Worm (Caenorhabditis elegans) whole organism, L4 larva: Measurements from ENCODE around the gene F47B8.8.

Experiments used
- D1046.2 ChIP-seq: fragments of 200-800 bp; sonication (Bioruptor generic); IDR thresholded peaks from 2 replicates; pipeline ENCODE4 v1.3.6; 2022; ENCODE audit warnings: missing genetic modification characterization, missing compliant biosample characterization
- F10B5.3 ChIP-seq: sonication (generic microtip); optimal IDR thresholded peaks from 2 replicates; lab custom pipeline; 2016; ENCODE audit warnings: mild to moderate bottlenecking, missing genetic modification characterization, missing compliant biosample characterization
- F49E8.2 ChIP-seq: sonication (generic microtip); optimal IDR thresholded peaks from 2 replicates; lab custom pipeline; 2016; ENCODE audit warnings: missing compliant biosample characterization, mild to moderate bottlenecking, missing genetic modification characterization, borderline replicate concordance
- T20F7.1 ChIP-seq: fragments of 200-800 bp; sonication (Bioruptor generic); optimal IDR thresholded peaks from 2 replicates; lab custom pipeline; 2018; ENCODE audit warnings: mild to moderate bottlenecking, missing genetic modification characterization, missing compliant biosample characterization
- Y105C5A.15 ChIP-seq: fragments of 200-800 bp; sonication (Bioruptor generic); IDR thresholded peaks from 2 replicates; pipeline ENCODE4 v1.3.6; 2022; ENCODE audit warnings: missing genetic modification characterization, missing compliant biosample characterization
- aly-2 ChIP-seq: sonication (generic microtip); optimal IDR thresholded peaks from 2 replicates; lab custom pipeline; 2018; ENCODE audit warnings: missing biosample characterization, missing genetic modification characterization
- ces-1 ChIP-seq: fragments of 150-350 bp; sonication (generic microtip); optimal IDR thresholded peaks from 4 replicates; lab custom pipeline; 2014; ENCODE audit warnings: missing biosample characterization, missing genetic modification reagents, missing genetic modification characterization
- daf-16 ChIP-seq, 3 experiments: sonication (generic microtip); optimal IDR thresholded peaks; 2 replicates each; lab custom pipeline; 2016 to 2017; ENCODE audit warnings: missing genetic modification characterization in 3 of 3, missing genetic modification reagents in 3 of 3, mild to moderate bottlenecking in 2 of 3, missing compliant biosample characterization in 2 of 3, missing biosample characterization in 1 of 3, moderate library complexity in 1 of 3
- dmd-9 ChIP-seq: fragments of 200-800 bp; sonication (Bioruptor generic); IDR thresholded peaks from 2 replicates; pipeline ENCODE4 v1.3.6; 2022; ENCODE audit warnings: missing genetic modification reagents, missing genetic modification characterization, missing compliant biosample characterization
- egl-27 ChIP-seq: sonication (generic microtip); optimal IDR thresholded peaks from 3 replicates; lab custom pipeline; 2017; ENCODE audit warnings: missing biosample characterization, missing genetic modification reagents, missing genetic modification characterization
- fos-1 ChIP-seq: fragments of 150-350 bp; optimal IDR thresholded peaks from 2 replicates; lab custom pipeline; 2014; ENCODE audit warnings: missing biosample characterization, missing genetic modification characterization
- gei-8 ChIP-seq: fragments of 200-800 bp; sonication (Bioruptor generic); optimal IDR thresholded peaks from 2 replicates; lab custom pipeline; 2018; ENCODE audit warnings: mild to moderate bottlenecking, missing genetic modification characterization, missing compliant biosample characterization
- hif-1 ChIP-seq, 2 experiments: sonication (generic microtip); optimal IDR thresholded peaks; 2 replicates each; lab custom pipeline; 2016 to 2017; ENCODE audit warnings: missing compliant biosample characterization in 2 of 2, missing genetic modification characterization in 2 of 2, missing genetic modification reagents in 2 of 2, missing genotype in 2 of 2, mild to moderate bottlenecking in 1 of 2
- hlh-11 ChIP-seq: fragments of 200-800 bp; sonication (Bioruptor generic); optimal IDR thresholded peaks from 2 replicates; lab custom pipeline; 2018; ENCODE audit warnings: mild to moderate bottlenecking, missing genetic modification characterization, missing compliant biosample characterization
- hlh-30 ChIP-seq: sonication (generic microtip); optimal IDR thresholded peaks from 2 replicates; lab custom pipeline; 2017; ENCODE audit warnings: antibody characterized with exemption, mild to moderate bottlenecking, missing genetic modification characterization, missing compliant biosample characterization; ENCODE audit not compliant: insufficient read depth
- jun-1 ChIP-seq: fragments of 150-350 bp; optimal IDR thresholded peaks from 2 replicates; lab custom pipeline; 2014; ENCODE audit warnings: missing biosample characterization, missing genetic modification reagents, missing genetic modification characterization
- lim-7 ChIP-seq: fragments of 200-800 bp; sonication (Bioruptor generic); IDR thresholded peaks from 2 replicates; pipeline ENCODE4 v1.3.6; 2022; ENCODE audit warnings: missing genetic modification characterization, missing compliant biosample characterization
- lin-13 ChIP-seq: fragments of 150-350 bp; optimal IDR thresholded peaks from 2 replicates; lab custom pipeline; 2014; ENCODE audit warnings: missing biosample characterization, missing genetic modification reagents, missing genetic modification characterization
- lin-38 ChIP-seq: fragments of 200-800 bp; sonication (Bioruptor generic); IDR thresholded peaks from 2 replicates; pipeline ENCODE4 v1.3.6; 2022; ENCODE audit warnings: missing genetic modification reagents, missing genetic modification characterization, missing compliant biosample characterization
- lin-39 ChIP-seq: fragments of 150-350 bp; optimal IDR thresholded peaks from 2 replicates; lab custom pipeline; 2014; ENCODE audit warnings: missing biosample characterization, missing genetic modification reagents, missing genetic modification characterization
- mdl-1 ChIP-seq, 2 experiments: fragments of 150-350 bp in 1 of 2; sonication (generic microtip) in 1 of 2; optimal IDR thresholded peaks; 2 replicates each; lab custom pipeline; 2014 to 2017; ENCODE audit warnings: missing biosample characterization in 2 of 2, missing genetic modification characterization in 2 of 2
- mes-2 ChIP-seq: sonication (generic microtip); optimal IDR thresholded peaks from 2 replicates; lab custom pipeline; 2016; ENCODE audit warnings: missing genotype, mild to moderate bottlenecking, missing genetic modification characterization, missing compliant biosample characterization; ENCODE audit not compliant: poor library complexity, severe bottlenecking
- mxl-2 ChIP-seq: fragments of 200-800 bp; sonication (Bioruptor generic); conservative IDR thresholded peaks from 2 replicates; pipeline ENCODE4 v1.3.6; 2022; ENCODE audit warnings: missing genetic modification reagents, missing genetic modification characterization, missing compliant biosample characterization
- nhr-6 ChIP-seq: fragments of 150-350 bp; optimal IDR thresholded peaks from 2 replicates; lab custom pipeline; 2014; ENCODE audit warnings: missing biosample characterization, missing genetic modification characterization
- nhr-76 ChIP-seq: fragments of 150-350 bp; optimal IDR thresholded peaks from 2 replicates; lab custom pipeline; 2014; ENCODE audit warnings: missing biosample characterization, missing genetic modification characterization
- nhr-77 ChIP-seq: fragments of 150-350 bp; optimal IDR thresholded peaks from 2 replicates; lab custom pipeline; 2014; ENCODE audit warnings: missing biosample characterization, missing genetic modification characterization
- set-16 ChIP-seq: fragments of 200-800 bp; sonication (Bioruptor generic); IDR thresholded peaks from 2 replicates; pipeline ENCODE4 v1.3.6; 2022; ENCODE audit warnings: missing genetic modification reagents, missing genetic modification characterization, missing compliant biosample characterization
- unc-130 ChIP-seq: sonication (generic microtip); optimal IDR thresholded peaks from 2 replicates; lab custom pipeline; 2016; ENCODE audit warnings: missing genetic modification reagents, missing genetic modification characterization, missing compliant biosample characterization
- unc-39 ChIP-seq: sonication (generic microtip); optimal IDR thresholded peaks from 2 replicates; lab custom pipeline; 2017; ENCODE audit warnings: missing biosample characterization, missing genetic modification characterization
- unc-62 ChIP-seq, 3 experiments: fragments of 150-350 bp in 1 of 3; sonication (generic microtip); optimal IDR thresholded peaks in 2 of 3; peaks in 1 of 3; 1 replicate in 1 of 3; 2 replicates in 2 of 3; lab custom pipeline; 2014 to 2017; ENCODE audit warnings: missing biosample characterization in 3 of 3, missing genetic modification characterization in 3 of 3, missing genetic modification reagents in 3 of 3, missing genotype in 1 of 3
- zfp-2 ChIP-seq: sonication (generic microtip); optimal IDR thresholded peaks from 2 replicates; lab custom pipeline; 2016; ENCODE audit warnings: mild to moderate bottlenecking, missing genetic modification characterization, missing compliant biosample characterization
- zfp-3 ChIP-seq: fragments of 200-800 bp; sonication (Bioruptor generic); conservative IDR thresholded peaks from 2 replicates; pipeline ENCODE4 v1.3.6; 2022; ENCODE audit warnings: missing genetic modification reagents, missing genetic modification characterization, missing compliant biosample characterization
- ztf-7 ChIP-seq: fragments of 150-350 bp; optimal IDR thresholded peaks from 2 replicates; lab custom pipeline; 2014; ENCODE audit warnings: missing biosample characterization, missing genetic modification characterization

F47B8.8 gene

DNA sequence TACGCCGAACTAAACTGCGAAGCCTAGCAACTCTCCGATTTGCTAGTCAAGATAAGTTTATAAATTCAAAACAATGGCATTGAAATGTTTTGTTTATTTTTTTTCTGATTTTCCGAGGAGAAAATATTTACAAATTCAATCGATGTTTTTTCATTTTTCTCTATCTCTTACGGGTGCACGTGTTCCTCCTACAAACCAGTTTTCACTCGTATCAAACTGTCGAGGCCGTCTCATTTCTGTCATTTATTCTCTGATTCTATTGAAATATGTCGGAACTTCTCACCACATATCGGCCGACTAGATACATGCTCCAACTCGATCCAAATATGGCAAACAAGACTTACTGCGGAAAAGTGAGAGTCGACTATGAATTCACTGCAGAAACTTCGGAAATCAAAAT lies at the start of gene F47B8.8:
Gene F47B8.8, plus strand, starts transcription at position 257 of the 400 bp plus-strand sequence.
- TF ChIP-seq jun-1 (tag; lab: Kevin White, UChicago), result no peak
- TF ChIP-seq daf-16 (GFP tag; optimal IDR thresholded peaks at IDR 0.05; lab: Kevin White, UChicago), result no peak
- TF ChIP-seq daf-16 (tag; optimal IDR thresholded peaks at IDR 0.05; lab: Kevin White, UChicago), result no peak
- TF ChIP-seq F49E8.2, result no peak
- TF ChIP-seq mdl-1 (tag; optimal IDR thresholded peaks at IDR 0.05; lab: Kevin White, UChicago), result peak in 1 of 2 experiments; percentile 13

DNA sequence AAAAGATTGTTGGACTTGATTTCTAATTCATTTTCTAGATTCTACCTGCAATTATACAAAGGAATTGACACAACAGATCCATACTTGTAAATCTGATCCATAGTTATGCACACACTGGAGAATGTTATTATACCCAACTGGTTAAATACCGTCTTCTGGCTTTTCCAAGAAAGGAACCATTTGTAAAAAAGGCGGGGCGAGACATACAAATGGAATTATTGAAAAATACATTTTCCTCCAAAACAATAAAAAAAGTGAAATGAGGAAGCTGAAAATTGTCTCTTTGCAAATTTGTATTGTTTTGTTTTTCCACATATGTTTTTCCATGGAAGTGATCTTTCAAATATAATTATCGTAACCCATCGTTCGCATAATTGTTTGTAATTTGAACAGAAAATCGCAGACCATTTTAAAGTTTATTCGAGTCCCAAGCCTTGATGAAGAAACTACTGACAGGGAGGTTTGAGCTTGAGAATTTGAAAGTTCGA lies 49.3 kb upstream of the F47B8.8 start, which contains the start of the genes srt-74 and F40G12.9:
Gene srt-74, minus strand, starts transcription at position 101 of the 488 bp plus-strand sequence.
Gene F40G12.9, plus strand, starts transcription at position 438 of the 488 bp plus-strand sequence.
- TF ChIP-seq set-16 (GFP tag; lab: Robert Waterston, UW) (no peak), mxl-2 (GFP tag; lab: Robert Waterston, UW) (no peak), T20F7.1 (no peak), nhr-6 (tag; lab: Kevin White, UChicago) (no peak)

- TF ChIP-seq lin-39, result no peak
- TF ChIP-seq D1046.2 (GFP tag; lab: Robert Waterston, UW), result no peak
- no peak for TF ChIP-seq aly-2
- TF ChIP-seq zfp-3 (GFP tag; lab: Robert Waterston, UW), result no peak
- TF ChIP-seq nhr-76, result no peak
- no peak for TF ChIP-seq F10B5.3
- TF ChIP-seq lin-38 (GFP tag; lab: Robert Waterston, UW), result no peak
- no peak for TF ChIP-seq nhr-77
- no peak for TF ChIP-seq Y105C5A.15 (GFP tag; lab: Robert Waterston, UW)
- no peak for TF ChIP-seq unc-130 (GFP tag; lab: Kevin White, UChicago)
- no peak for TF ChIP-seq gei-8 (GFP tag; lab: Kevin White, UChicago)
- TF ChIP-seq unc-62 (GFP tag; optimal IDR thresholded peaks at IDR 0.05 in 1 of 2; lab: Kevin White, UChicago), result no peak
- no peak for TF ChIP-seq unc-62 (tag; optimal IDR thresholded peaks at IDR 0.05; lab: Kevin White, UChicago)
Measured at ce11 chrV:14283241-14283640, 48.3 kb upstream of the F47B8.8 start, which contains the start of gene F40G12.10. F40G12.10 (plus strand) TSS chrV:14283541.

- TF ChIP-seq ztf-7 (tag; lab: Kevin White, UChicago) (no peak), mes-2 (tag; lab: Kevin White, UChicago) (no peak), hlh-30 (tag; lab: Kevin White, UChicago) (no peak), unc-130 (GFP tag; lab: Kevin White, UChicago) (no peak)
- TF ChIP-seq, all 104 proteins: peak for 0
Measured at ce11 chrV:14285803-14286202, 45.7 kb upstream of the F47B8.8 start, which contains the start of gene F40G12.11. F40G12.11 (plus strand) TSS chrV:14286171.

DNA sequence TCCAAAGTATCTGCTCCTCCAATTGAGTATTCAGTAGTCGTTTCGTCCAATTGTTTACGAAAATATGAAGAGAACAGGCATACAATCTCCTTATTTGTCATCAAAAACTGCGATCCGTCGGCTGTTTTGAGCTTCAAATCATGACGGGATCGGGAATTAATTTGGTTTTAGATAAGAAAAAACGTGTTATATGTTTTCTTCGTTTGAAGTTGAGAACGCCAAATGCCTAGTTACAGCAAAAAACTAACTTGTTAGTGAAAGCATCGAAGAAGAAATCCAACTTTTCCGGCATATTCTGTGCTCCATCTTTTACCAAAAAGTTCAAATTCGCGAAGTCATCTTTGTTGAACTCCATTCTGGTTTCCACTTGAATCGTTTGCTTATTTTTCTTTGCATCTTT lies 42.2 kb upstream of the F47B8.8 start, which contains the start of gene F14D7.1:
Gene F14D7.1, minus strand, starts transcription at position 101 of the 400 bp plus-strand sequence.
- TF ChIP-seq lin-38 (GFP tag; lab: Robert Waterston, UW) (no peak), unc-39 (no peak), hif-1 (tag; optimal IDR thresholded peaks at IDR 0.05; lab: Kevin White, UChicago) (no peak), hlh-11 (no peak), fos-1 (no peak), dmd-9 (GFP tag; lab: Robert Waterston, UW) (no peak), zfp-2 (no peak), egl-27 (no peak), daf-16 (GFP tag; optimal IDR thresholded peaks at IDR 0.05; lab: Kevin White, UChicago) (no peak), daf-16 (tag; optimal IDR thresholded peaks at IDR 0.05; lab: Kevin White, UChicago) (no peak), lim-7 (no peak), lin-13 (GFP tag; lab: Kevin White, UChicago) (no peak), ces-1 (GFP tag; lab: Kevin White, UChicago) (no peak), D1046.2 (GFP tag; lab: Robert Waterston, UW) (no peak)
